Worm (Caenorhabditis elegans) whole organism, young adult: ENCODE measurements around the gene pak-2.
A peak's percentile ranks its signal among the peaks of the same experiment; 100 is the strongest.

Source experiments
- B0019.2 ChIP-seq: fragments of 200-800 bp; sonication (Bioruptor generic); conservative IDR thresholded peaks from 2 replicates; pipeline ENCODE4 v1.3.6; 2022; ENCODE audit warnings: missing genetic modification reagents, missing genetic modification characterization, missing compliant biosample characterization
- B0035.1 ChIP-seq: sonication (generic microtip); optimal IDR thresholded peaks from 2 replicates; lab custom pipeline; 2016; ENCODE audit warnings: missing genetic modification characterization, mild to moderate bottlenecking, missing compliant biosample characterization, missing genotype, missing genetic modification reagents
- B0261.1 ChIP-seq: sonication (generic microtip); optimal IDR thresholded peaks from 2 replicates; lab custom pipeline; 2016; ENCODE audit warnings: mild to moderate bottlenecking, missing genetic modification characterization, moderate library complexity, missing compliant biosample characterization
- F22D6.2 ChIP-seq: sonication (generic microtip); optimal IDR thresholded peaks from 2 replicates; lab custom pipeline; 2016; ENCODE audit warnings: mild to moderate bottlenecking, missing genetic modification characterization, missing compliant biosample characterization
- F33H1.4 ChIP-seq: fragments of 200-800 bp; sonication (Bioruptor generic); IDR thresholded peaks from 2 replicates; pipeline ENCODE4 v1.3.6; 2022; ENCODE audit warnings: missing genetic modification reagents, missing genetic modification characterization, missing compliant biosample characterization
- F52B5.7 ChIP-seq: sonication (generic microtip); optimal IDR thresholded peaks from 2 replicates; lab custom pipeline; 2016; ENCODE audit warnings: mild to moderate bottlenecking, missing genetic modification characterization, missing compliant biosample characterization
- K11D2.4 ChIP-seq: fragments of 200-800 bp; sonication (Bioruptor generic); IDR thresholded peaks from 2 replicates; pipeline ENCODE4 v1.3.6; 2022; ENCODE audit warnings: missing genetic modification reagents, missing genetic modification characterization, missing compliant biosample characterization
- K12H6.12 ChIP-seq: fragments of 200-800 bp; sonication (Bioruptor generic); optimal IDR thresholded peaks from 2 replicates; lab custom pipeline; 2018; ENCODE audit warnings: mild to moderate bottlenecking, missing genetic modification characterization, missing compliant biosample characterization
- aptf-3 ChIP-seq: fragments of 200-800 bp; sonication (Bioruptor generic); IDR thresholded peaks from 2 replicates; pipeline ENCODE4 v1.3.6; 2022; ENCODE audit warnings: missing genetic modification characterization, missing compliant biosample characterization
- cebp-2 ChIP-seq: fragments of 200-800 bp; sonication (Bioruptor generic); IDR thresholded peaks from 2 replicates; pipeline ENCODE4 v1.3.6; 2022; ENCODE audit warnings: missing genetic modification characterization, missing compliant biosample characterization
- dox-1 ChIP-seq: fragments of 200-800 bp; sonication (Bioruptor generic); IDR thresholded peaks from 2 replicates; pipeline ENCODE4 v1.3.6; 2022; ENCODE audit warnings: missing genetic modification reagents, missing genetic modification characterization, missing compliant biosample characterization
- dpl-1 ChIP-seq: fragments of 150-350 bp; optimal IDR thresholded peaks from 2 replicates; lab custom pipeline; 2014; ENCODE audit warnings: missing biosample characterization, missing genetic modification reagents, missing genetic modification characterization
- egl-18 ChIP-seq: fragments of 200-800 bp; sonication (Bioruptor generic); IDR thresholded peaks from 2 replicates; pipeline ENCODE4 v1.3.6; 2022; ENCODE audit warnings: missing genetic modification reagents, missing genetic modification characterization, missing compliant biosample characterization
- egl-44 ChIP-seq: fragments of 200-800 bp; sonication (Bioruptor generic); IDR thresholded peaks from 2 replicates; pipeline ENCODE4 v1.3.6; 2022; ENCODE audit warnings: missing genetic modification reagents, missing genetic modification characterization, missing compliant biosample characterization
- egrh-3 ChIP-seq: fragments of 200-800 bp; sonication (Bioruptor generic); IDR thresholded peaks from 2 replicates; pipeline ENCODE4 v1.3.6; 2022; ENCODE audit warnings: missing genetic modification reagents, missing genetic modification characterization, missing compliant biosample characterization
- fkh-3 ChIP-seq: sonication (generic microtip); optimal IDR thresholded peaks from 2 replicates; lab custom pipeline; 2016; ENCODE audit warnings: mild to moderate bottlenecking, missing genetic modification characterization, missing compliant biosample characterization
- him-1 ChIP-seq: sonication (generic microtip); optimal IDR thresholded peaks from 2 replicates; lab custom pipeline; 2016; ENCODE audit warnings: missing genotype, missing genetic modification reagents, missing genetic modification characterization, missing compliant biosample characterization
- hlh-26 ChIP-seq: fragments of 200-800 bp; sonication (Bioruptor generic); conservative IDR thresholded peaks from 2 replicates; pipeline ENCODE4 v1.3.6; 2022; ENCODE audit warnings: missing genetic modification reagents, missing genetic modification characterization, missing compliant biosample characterization
- lag-1 ChIP-seq: fragments of 200-800 bp; sonication (Bioruptor generic); IDR thresholded peaks from 2 replicates; pipeline ENCODE4 v1.3.6; 2022; ENCODE audit warnings: missing genetic modification reagents, missing genetic modification characterization, missing compliant biosample characterization
- let-526 ChIP-seq: fragments of 200-800 bp; sonication (Bioruptor generic); IDR thresholded peaks from 2 replicates; pipeline ENCODE4 v1.3.6; 2022; ENCODE audit warnings: missing genetic modification reagents, missing genetic modification characterization, missing compliant biosample characterization
- lin-35 ChIP-seq, 3 experiments: fragments of 150-350 bp in 2 of 3; sonication (generic microtip) in 1 of 3; optimal IDR thresholded peaks; 2 replicates each; lab custom pipeline; 2014 to 2018; ENCODE audit warnings: missing biosample characterization in 3 of 3, missing genetic modification characterization in 3 of 3, missing genetic modification reagents in 3 of 3
- lin-54 ChIP-seq: fragments of 200-800 bp; sonication (Bioruptor generic); optimal IDR thresholded peaks from 2 replicates; lab custom pipeline; 2018; ENCODE audit warnings: mild to moderate bottlenecking, missing genetic modification characterization, missing compliant biosample characterization
- lsl-1 ChIP-seq: fragments of 200-800 bp; sonication (Bioruptor generic); optimal IDR thresholded peaks from 2 replicates; lab custom pipeline; 2018; ENCODE audit warnings: mild to moderate bottlenecking, missing genetic modification characterization, moderate library complexity, missing compliant biosample characterization
- madf-3 ChIP-seq: fragments of 200-800 bp; sonication (Bioruptor generic); IDR thresholded peaks from 2 replicates; pipeline ENCODE4 v1.3.6; 2022; ENCODE audit warnings: missing genetic modification reagents, missing genetic modification characterization, missing compliant biosample characterization
- nhr-80 ChIP-seq: sonication (generic microtip); optimal IDR thresholded peaks from 2 replicates; lab custom pipeline; 2016; ENCODE audit warnings: missing genetic modification characterization, missing compliant biosample characterization
- nhr-90 ChIP-seq: sonication (generic microtip); optimal IDR thresholded peaks from 2 replicates; lab custom pipeline; 2016; ENCODE audit warnings: missing genotype, mild to moderate bottlenecking, missing genetic modification characterization, missing compliant biosample characterization
- pbrm-1 ChIP-seq: fragments of 200-800 bp; sonication (Bioruptor generic); IDR thresholded peaks from 2 replicates; pipeline ENCODE4 v1.3.6; 2022; ENCODE audit warnings: missing genetic modification reagents, missing genetic modification characterization, missing compliant biosample characterization
- snpc-1.1 ChIP-seq: sonication (generic microtip); optimal IDR thresholded peaks from 2 replicates; lab custom pipeline; 2017; ENCODE audit warnings: missing genetic modification characterization, mild to moderate bottlenecking, missing compliant biosample characterization, antibody characterized with exemption, moderate library complexity, missing genotype, missing genetic modification reagents; ENCODE audit not compliant: insufficient read depth
- snpc-3.4 ChIP-seq: sonication (generic microtip); optimal IDR thresholded peaks from 2 replicates; lab custom pipeline; 2017; ENCODE audit warnings: missing genetic modification characterization, mild to moderate bottlenecking, missing compliant biosample characterization, antibody characterized with exemption, moderate library complexity, missing genotype, missing genetic modification reagents
- somi-1 ChIP-seq: fragments of 200-800 bp; sonication (Bioruptor generic); optimal IDR thresholded peaks from 2 replicates; lab custom pipeline; 2018; ENCODE audit warnings: mild to moderate bottlenecking, missing genetic modification characterization, missing compliant biosample characterization
- unc-62 ChIP-seq: fragments of 150-350 bp; optimal IDR thresholded peaks from 2 replicates; lab custom pipeline; 2014; ENCODE audit warnings: missing biosample characterization, missing genetic modification reagents, missing genetic modification characterization
- xnd-1 ChIP-seq: sonication (generic microtip); optimal IDR thresholded peaks from 2 replicates; lab custom pipeline; 2016; ENCODE audit warnings: missing genotype, missing genetic modification reagents, missing genetic modification characterization, missing compliant biosample characterization
- ztf-25 ChIP-seq: fragments of 200-800 bp; sonication (Bioruptor generic); IDR thresholded peaks from 2 replicates; pipeline ENCODE4 v1.3.6; 2022; ENCODE audit warnings: missing genetic modification reagents, missing genetic modification characterization, missing compliant biosample characterization
- ztf-26 ChIP-seq: sonication (generic microtip); optimal IDR thresholded peaks from 2 replicates; lab custom pipeline; 2017; ENCODE audit warnings: missing genetic modification characterization, missing compliant biosample characterization
- ztf-28 ChIP-seq: fragments of 200-800 bp; sonication (Bioruptor generic); IDR thresholded peaks from 2 replicates; pipeline ENCODE4 v1.3.6; 2022; ENCODE audit warnings: missing genetic modification reagents, missing genetic modification characterization, missing compliant biosample characterization
- ztf-3 ChIP-seq: fragments of 200-800 bp; sonication (Bioruptor generic); optimal IDR thresholded peaks from 2 replicates; lab custom pipeline; 2018; ENCODE audit warnings: mild to moderate bottlenecking, missing genetic modification characterization, missing compliant biosample characterization

The pak-2 gene

ce11 chrV:11053827-11054226 lies 14.6 kb upstream of the pak-2 start, which contains the start of gene T04C12.7:
Gene T04C12.7 (plus strand): TSS chrV:11054127.
- no peak for TF ChIP-seq nhr-90 (tag; lab: Kevin White, UChicago)
- TF ChIP-seq K11D2.4 (GFP tag; lab: Robert Waterston, UW), result no peak
- no peak for TF ChIP-seq let-526 (GFP tag; lab: Robert Waterston, UW)
- no peak for TF ChIP-seq lsl-1 (GFP tag; lab: Kevin White, UChicago)
- TF ChIP-seq nhr-80 (tag; lab: Kevin White, UChicago), result no peak
- no peak for TF ChIP-seq cebp-2
- TF ChIP-seq ztf-3 (GFP tag; lab: Kevin White, UChicago), result no peak
- TF ChIP-seq unc-62, result no peak
- TF ChIP-seq madf-3 (GFP tag; lab: Robert Waterston, UW), result no peak
- TF ChIP-seq hlh-26 (GFP tag; lab: Robert Waterston, UW), result no peak
- no peak for TF ChIP-seq dpl-1 (GFP tag; lab: Kevin White, UChicago)
- no peak for TF ChIP-seq egl-44 (GFP tag; lab: Robert Waterston, UW)
- no peak for TF ChIP-seq B0035.1
- no peak for TF ChIP-seq ztf-26 (tag; lab: Kevin White, UChicago)
- TF ChIP-seq egl-18 (GFP tag; lab: Robert Waterston, UW), result no peak
- no peak for TF ChIP-seq F52B5.7 (tag; lab: Kevin White, UChicago)
- TF ChIP-seq F33H1.4 (GFP tag; lab: Robert Waterston, UW), result no peak
- no peak for TF ChIP-seq lag-1 (GFP tag; lab: Robert Waterston, UW)
- TF ChIP-seq snpc-3.4, result no peak
- no peak for TF ChIP-seq egrh-3

- TF ChIP-seq xnd-1 (tag; lab: Kevin White, UChicago) (no peak), pbrm-1 (GFP tag; lab: Robert Waterston, UW) (no peak), F22D6.2 (tag; lab: Kevin White, UChicago) (no peak), lin-35 (GFP tag; optimal IDR thresholded peaks at IDR 0.05; lab: Kevin White, UChicago) (no peak), lin-54 (GFP tag; lab: Kevin White, UChicago) (no peak), snpc-1.1 (no peak), dox-1 (GFP tag; lab: Robert Waterston, UW) (no peak), ztf-25 (GFP tag; lab: Robert Waterston, UW) (no peak), ztf-28 (no peak), B0019.2 (GFP tag; lab: Robert Waterston, UW) (no peak), aptf-3 (GFP tag; lab: Robert Waterston, UW) (no peak), fkh-3 (no peak), somi-1 (GFP tag; lab: Kevin White, UChicago) (no peak), madf-3 (GFP tag; lab: Robert Waterston, UW) (no peak), him-1 (tag; lab: Kevin White, UChicago) (no peak)
Observed at ce11 chrV:11051921-11052320, 12.7 kb upstream of the pak-2 start, which contains the start of gene T04C12.33. Gene T04C12.33 (plus strand): TSS chrV:11052221.

DNA sequence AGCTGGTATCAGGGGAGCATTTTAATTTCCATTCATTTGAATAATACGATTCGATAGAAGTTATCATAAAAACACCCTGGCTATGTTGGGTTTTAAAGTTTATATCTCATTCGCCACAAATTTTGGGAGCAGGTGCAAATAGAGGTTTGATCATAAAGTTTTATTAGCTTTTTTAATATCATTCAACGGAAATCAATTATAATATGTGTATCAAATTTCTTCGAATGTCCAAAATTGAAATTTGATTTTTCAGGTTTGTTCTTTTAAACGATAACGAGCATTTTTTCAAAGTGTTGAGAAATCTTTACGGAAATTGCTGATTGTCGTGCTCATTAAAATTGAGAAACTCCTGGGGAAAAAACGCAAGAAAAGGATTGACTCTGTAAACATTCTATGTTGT lies 9.4 kb upstream of the pak-2 start, which contains the start of gene srh-74:
TSS of gene srh-74 (minus strand) at position 101 of the 400 bp plus-strand sequence.
- no peak for TF ChIP-seq B0261.1 (tag; lab: Kevin White, UChicago)

- TF ChIP-seq K12H6.12 (tag; lab: Kevin White, UChicago) (no peak), nhr-80 (tag; lab: Kevin White, UChicago) (peak; percentile 14)
Observed at ce11 chrV:11046730-11047129, 7.5 kb upstream of the pak-2 start, which contains the start of gene dhs-18. Gene dhs-18 (minus strand): TSS chrV:11046833.
